Worm (Caenorhabditis elegans) whole organism, L1 larva: ENCODE measurements around the gene H03E18.1.
A peak's percentile ranks its signal among the peaks of the same experiment; 100 is the strongest.
"Not testable (repeated sequence)": the region's sequence is repeated elsewhere in the genome, so short reads cannot be mapped to it uniquely, and the experiment has no call there.

Source experiments
- C16A3.4 ChIP-seq: fragments of 150-350 bp; optimal IDR thresholded peaks from 2 replicates; lab custom pipeline; 2014; ENCODE audit warnings: missing biosample characterization, missing genetic modification characterization
- C34B4.2 ChIP-seq: sonication (generic microtip); optimal IDR thresholded peaks from 2 replicates; lab custom pipeline; 2017; ENCODE audit warnings: mild to moderate bottlenecking, missing genetic modification characterization, missing compliant biosample characterization
- F16B12.6 ChIP-seq: fragments of 150-350 bp; optimal IDR thresholded peaks from 2 replicates; lab custom pipeline; 2014; ENCODE audit warnings: missing biosample characterization, missing genetic modification characterization
- Y116A8C.19 ChIP-seq: sonication (generic microtip); optimal IDR thresholded peaks from 2 replicates; lab custom pipeline; 2016; ENCODE audit warnings: missing compliant biosample characterization, missing genetic modification characterization, borderline replicate concordance
- alr-1 ChIP-seq: fragments of 200-800 bp; sonication (Bioruptor generic); optimal IDR thresholded peaks from 2 replicates; lab custom pipeline; 2018; ENCODE audit warnings: borderline replicate concordance, mild to moderate bottlenecking, missing genetic modification characterization, missing compliant biosample characterization
- aly-2 ChIP-seq: fragments of 150-350 bp; optimal IDR thresholded peaks from 2 replicates; lab custom pipeline; 2014; ENCODE audit warnings: missing biosample characterization, missing genetic modification characterization
- ceh-8 ChIP-seq: fragments of 200-800 bp; sonication (Bioruptor generic); optimal IDR thresholded peaks from 2 replicates; lab custom pipeline; 2018; ENCODE audit warnings: mild to moderate bottlenecking, missing genetic modification characterization, moderate library complexity, missing compliant biosample characterization
- ceh-82 ChIP-seq, 3 experiments: fragments of 150-350 bp in 1 of 3; sonication (generic microtip) in 2 of 3; optimal IDR thresholded peaks; 2 replicates each; lab custom pipeline; 2014 to 2017; ENCODE audit warnings: missing biosample characterization in 3 of 3, missing genetic modification characterization in 3 of 3
- ces-1 ChIP-seq: fragments of 150-350 bp; optimal IDR thresholded peaks from 2 replicates; lab custom pipeline; 2014; ENCODE audit warnings: missing biosample characterization, missing genetic modification reagents, missing genetic modification characterization
- dpl-1 ChIP-seq, 3 experiments: fragments of 150-350 bp in 2 of 3; sonication (generic microtip) in 1 of 3; optimal IDR thresholded peaks; 2 replicates each; lab custom pipeline; 2014 to 2017; ENCODE audit warnings: missing biosample characterization in 3 of 3, missing genetic modification characterization in 3 of 3, missing genetic modification reagents in 3 of 3
- dsc-1 ChIP-seq: sonication (generic microtip); optimal IDR thresholded peaks from 2 replicates; lab custom pipeline; 2016; ENCODE audit warnings: mild to moderate bottlenecking, missing genetic modification characterization, missing compliant biosample characterization
- efl-1 ChIP-seq, 4 experiments: fragments of 150-350 bp; optimal IDR thresholded peaks in 3 of 4; peaks in 1 of 4; 1 replicate in 1 of 4; 2 replicates in 3 of 4; lab custom pipeline; 2014; ENCODE audit warnings: missing biosample characterization in 2 of 4, missing genetic modification characterization in 2 of 4, missing genetic modification reagents in 2 of 4
- egl-13 ChIP-seq: sonication (generic microtip); optimal IDR thresholded peaks from 2 replicates; lab custom pipeline; 2016; ENCODE audit warnings: missing genotype, missing genetic modification reagents, missing genetic modification characterization, missing compliant biosample characterization
- elt-3 ChIP-seq, 6 experiments: fragments of 150-350 bp in 1 of 6; sonication (generic microtip); optimal IDR thresholded peaks; 2 replicates each; lab custom pipeline; 2017 to 2018; ENCODE audit warnings: missing biosample characterization in 6 of 6, missing genetic modification characterization in 6 of 6, inconsistent platforms in 1 of 6
- ets-5 ChIP-seq: fragments of 200-800 bp; sonication (Bioruptor generic); IDR thresholded peaks from 2 replicates; pipeline ENCODE4 v1.3.6; 2022; ENCODE audit warnings: missing genetic modification characterization, missing compliant biosample characterization
- fkh-8 ChIP-seq: sonication (generic microtip); optimal IDR thresholded peaks from 2 replicates; lab custom pipeline; 2016; ENCODE audit warnings: mild to moderate bottlenecking, missing genetic modification characterization, missing compliant biosample characterization
- grh-1 ChIP-seq: fragments of 200-800 bp; sonication (Bioruptor generic); IDR thresholded peaks from 2 replicates; pipeline ENCODE4 v1.3.6; 2022; ENCODE audit warnings: missing genetic modification reagents, missing genetic modification characterization, missing compliant biosample characterization
- isw-1 ChIP-seq: fragments of 200-800 bp; sonication (Bioruptor generic); IDR thresholded peaks from 2 replicates; pipeline ENCODE4 v1.3.6; 2022; ENCODE audit warnings: missing genetic modification characterization, missing compliant biosample characterization
- jun-1 ChIP-seq: fragments of 150-350 bp; optimal IDR thresholded peaks from 2 replicates; lab custom pipeline; 2014; ENCODE audit warnings: missing biosample characterization, missing genetic modification reagents, missing genetic modification characterization
- lin-13 ChIP-seq: fragments of 150-350 bp; optimal IDR thresholded peaks from 2 replicates; lab custom pipeline; 2014; ENCODE audit warnings: missing biosample characterization, missing genetic modification reagents, missing genetic modification characterization
- lin-14 ChIP-seq: fragments of 200-800 bp; sonication (Bioruptor generic); optimal IDR thresholded peaks from 2 replicates; lab custom pipeline; 2018; ENCODE audit warnings: mild to moderate bottlenecking, missing genetic modification characterization, moderate library complexity, missing compliant biosample characterization
- lin-35 ChIP-seq, 2 experiments: fragments of 150-350 bp; optimal IDR thresholded peaks; 2 replicates each; lab custom pipeline; 2014; ENCODE audit warnings: missing biosample characterization in 2 of 2, missing genetic modification characterization in 2 of 2, missing genetic modification reagents in 2 of 2
- mab-9 ChIP-seq: fragments of 200-800 bp; sonication (Bioruptor generic); IDR thresholded peaks from 2 replicates; pipeline ENCODE4 v1.3.6; 2022; ENCODE audit warnings: missing genetic modification reagents, missing genetic modification characterization, missing compliant biosample characterization
- nhr-19 ChIP-seq: fragments of 200-800 bp; sonication (Bioruptor generic); conservative IDR thresholded peaks from 2 replicates; pipeline ENCODE4 v1.3.6; 2022; ENCODE audit warnings: missing genetic modification characterization, missing compliant biosample characterization
- nhr-237 ChIP-seq: fragments of 150-350 bp; optimal IDR thresholded peaks from 2 replicates; lab custom pipeline; 2014; ENCODE audit warnings: missing biosample characterization, missing genetic modification characterization
- nhr-47 ChIP-seq: sonication (generic microtip); optimal IDR thresholded peaks from 2 replicates; lab custom pipeline; 2016; ENCODE audit warnings: mild to moderate bottlenecking, missing genetic modification characterization, moderate library complexity, missing compliant biosample characterization
- nhr-77 ChIP-seq: fragments of 150-350 bp; optimal IDR thresholded peaks from 2 replicates; lab custom pipeline; 2014; ENCODE audit warnings: missing biosample characterization, missing genetic modification characterization
- nhr-84 ChIP-seq: sonication (generic microtip); optimal IDR thresholded peaks from 2 replicates; lab custom pipeline; 2017; ENCODE audit warnings: missing biosample characterization, missing genetic modification characterization
- nhr-85 ChIP-seq: sonication (generic microtip); peaks from one replicate; lab custom pipeline; 2016; ENCODE audit warnings: missing genetic modification characterization, inconsistent platforms, missing compliant biosample characterization
- pag-3 ChIP-seq: sonication (generic microtip); optimal IDR thresholded peaks from 2 replicates; lab custom pipeline; 2017; ENCODE audit warnings: missing genetic modification characterization, mild to moderate bottlenecking, missing compliant biosample characterization, antibody characterized with exemption, borderline replicate concordance; ENCODE audit not compliant: insufficient read depth
- pax-3 ChIP-seq: fragments of 200-800 bp; sonication (Bioruptor generic); optimal IDR thresholded peaks from 2 replicates; lab custom pipeline; 2018; ENCODE audit warnings: mild to moderate bottlenecking, missing genetic modification characterization, moderate library complexity, missing compliant biosample characterization
- pqm-1 ChIP-seq: sonication (generic microtip); optimal IDR thresholded peaks from 3 replicates; lab custom pipeline; 2017; ENCODE audit warnings: missing biosample characterization, missing genetic modification characterization
- skn-1 ChIP-seq: fragments of 150-350 bp; optimal IDR thresholded peaks from 2 replicates; lab custom pipeline; 2014; ENCODE audit warnings: missing biosample characterization, missing genetic modification characterization
- snu-23 ChIP-seq: sonication (generic microtip); optimal IDR thresholded peaks from 2 replicates; lab custom pipeline; 2016; ENCODE audit warnings: missing genetic modification characterization, missing compliant biosample characterization
- sox-4 ChIP-seq: sonication (generic microtip); optimal IDR thresholded peaks from 2 replicates; lab custom pipeline; 2016; ENCODE audit warnings: missing genetic modification characterization, missing compliant biosample characterization
- unc-130 ChIP-seq: fragments of 150-350 bp; optimal IDR thresholded peaks from 2 replicates; lab custom pipeline; 2017; ENCODE audit warnings: missing biosample characterization, missing genetic modification characterization, inconsistent platforms
- unc-86 ChIP-seq: sonication (generic microtip); optimal IDR thresholded peaks from 2 replicates; lab custom pipeline; 2016; ENCODE audit warnings: missing genetic modification characterization, missing compliant biosample characterization
- unc-98 ChIP-seq: fragments of 200-800 bp; sonication (Bioruptor generic); IDR thresholded peaks from 2 replicates; pipeline ENCODE4 v1.3.6; 2022; ENCODE audit warnings: missing genetic modification characterization, missing compliant biosample characterization
- zag-1 ChIP-seq: fragments of 150-350 bp; optimal IDR thresholded peaks from 2 replicates; lab custom pipeline; 2014; ENCODE audit warnings: missing biosample characterization, missing genetic modification characterization
- zip-4 ChIP-seq: fragments of 200-800 bp; sonication (Bioruptor generic); optimal IDR thresholded peaks from 2 replicates; lab custom pipeline; 2018; ENCODE audit warnings: mild to moderate bottlenecking, missing genetic modification characterization, moderate library complexity, missing compliant biosample characterization

H03E18.1 gene

DNA sequence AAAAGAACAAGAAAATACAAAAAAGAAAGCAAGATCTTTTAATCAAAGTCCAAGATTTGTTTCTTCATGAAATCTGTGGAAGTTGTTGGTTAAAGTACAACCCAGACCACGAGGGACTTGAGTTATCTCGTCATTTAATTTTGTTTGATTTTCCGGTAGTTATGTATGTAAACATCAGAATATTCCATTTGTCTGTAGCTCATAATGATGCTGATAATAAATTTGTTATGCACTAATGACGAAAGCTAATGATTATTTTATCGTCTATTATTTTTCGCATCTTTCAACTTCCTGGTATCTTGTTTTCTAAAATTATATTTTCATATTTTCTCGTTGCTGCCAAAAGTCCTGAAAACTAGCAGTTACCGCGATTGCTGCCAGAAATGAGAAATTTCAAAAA, 15.3 kb downstream of the H03E18.1 start:
- no peak for TF ChIP-seq isw-1 (GFP tag; lab: Robert Waterston, UW)
- TF ChIP-seq lin-13 = no peak
- no peak for TF ChIP-seq unc-130 (tag; lab: Kevin White, UChicago)
- TF ChIP-seq fkh-8 (tag; lab: Kevin White, UChicago) = peak; percentile 49
- TF ChIP-seq jun-1 (tag; lab: Kevin White, UChicago) = no peak
- no peak for TF ChIP-seq zag-1
- TF ChIP-seq dsc-1 (tag; lab: Kevin White, UChicago) = no peak
- no peak for TF ChIP-seq ces-1 (GFP tag; lab: Kevin White, UChicago)
- no peak for TF ChIP-seq sox-4 (tag; lab: Kevin White, UChicago)
- no peak for TF ChIP-seq pag-3 (tag; lab: Kevin White, UChicago)
- no peak for TF ChIP-seq grh-1 (GFP tag; lab: Robert Waterston, UW)
- TF ChIP-seq zip-4 = no peak
- TF ChIP-seq ceh-8 (GFP tag; lab: Kevin White, UChicago) = peak; percentile 91
- no peak for TF ChIP-seq nhr-237 (tag; lab: Kevin White, UChicago)
- TF ChIP-seq lin-14 = no peak
- TF ChIP-seq pax-3 (tag; lab: Kevin White, UChicago) = no peak
- no peak for TF ChIP-seq pqm-1 (tag; lab: Kevin White, UChicago)
- no peak for TF ChIP-seq F16B12.6 (tag; lab: Kevin White, UChicago)
- TF ChIP-seq, all 84 proteins: peak for 2

DNA sequence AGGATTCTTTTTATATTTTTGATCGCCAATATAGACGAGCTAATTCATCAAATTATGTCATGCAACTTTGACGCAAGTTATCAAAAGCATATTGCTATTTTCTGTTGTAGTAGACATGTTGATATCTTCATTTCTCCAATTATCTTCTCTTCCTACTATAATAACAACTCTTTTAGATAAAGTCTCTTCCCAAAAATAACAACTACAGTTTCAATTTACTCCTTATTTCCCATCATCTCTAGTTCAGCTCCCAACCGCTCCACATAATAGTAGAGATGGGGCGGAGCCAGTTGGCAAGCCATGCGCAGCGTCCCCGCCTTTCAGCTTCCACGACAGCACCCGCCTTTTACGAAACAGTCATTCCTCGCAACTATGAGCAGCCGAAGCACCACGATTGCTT, 20.3 kb downstream of the H03E18.1 start, which contains the start of gene flp-5:
Gene flp-5 (plus strand): TSS at position 301 of the 400 bp plus-strand sequence.
- TF ChIP-seq egl-13 (no peak), efl-1 (optimal IDR thresholded peaks at IDR 0.05; lab: Kevin White, UChicago) (no peak), efl-1 (GFP tag; optimal IDR thresholded peaks at IDR 0.05 in 1 of 2; lab: Kevin White, UChicago) (no peak), lin-35 (GFP tag; optimal IDR thresholded peaks at IDR 0.05; lab: Kevin White, UChicago) (no peak), aly-2 (tag; lab: Kevin White, UChicago) (no peak), nhr-19 (no peak), unc-98 (GFP tag; lab: Robert Waterston, UW) (no peak), Y116A8C.19 (no peak), isw-1 (GFP tag; lab: Robert Waterston, UW) (no peak), nhr-47 (tag; lab: Kevin White, UChicago) (no peak), nhr-84 (no peak)

ce11 chrX:8535006-8535405, 27.3 kb downstream of the H03E18.1 start, which contains the start of gene nspc-1:
Gene nspc-1 (minus strand): TSS chrX:8535106.
- not testable (repeated sequence) for TF ChIP-seq nhr-19; skn-1 (tag; lab: Kevin White, UChicago); unc-86 (tag; lab: Kevin White, UChicago)

- TF ChIP-seq aly-2 (tag; lab: Kevin White, UChicago) = no peak
- TF ChIP-seq ceh-82 (tag; optimal IDR thresholded peaks at IDR 0.05; lab: Kevin White, UChicago) = no peak
- no peak for TF ChIP-seq alr-1
- no peak for TF ChIP-seq snu-23
- TF ChIP-seq nhr-77 (tag; lab: Kevin White, UChicago) = no peak
- TF ChIP-seq ceh-8 (GFP tag; lab: Kevin White, UChicago) = no peak
- TF ChIP-seq nhr-85 (tag; lab: Kevin White, UChicago) = no peak
- no peak for TF ChIP-seq dpl-1 (GFP tag; optimal IDR thresholded peaks at IDR 0.05; lab: Kevin White, UChicago)
- no peak for TF ChIP-seq dsc-1 (tag; lab: Kevin White, UChicago)
- TF ChIP-seq C34B4.2 (tag; lab: Kevin White, UChicago) = no peak
- no peak for TF ChIP-seq ets-5
- TF ChIP-seq skn-1 (tag; lab: Kevin White, UChicago) = no peak
- TF ChIP-seq elt-3 (tag; optimal IDR thresholded peaks at IDR 0.05; lab: Kevin White, UChicago) = no peak
- TF ChIP-seq mab-9 = no peak
- no peak for TF ChIP-seq C16A3.4 (tag; lab: Kevin White, UChicago)
These were observed 29.1 kb downstream of the H03E18.1 start, which contains the start of gene nspc-3 for ce11 chrX:8536791-8537190. Gene nspc-3 (plus strand): TSS chrX:8537091.
